Fruit fly (Drosophila melanogaster) whole organism, embryonic: ENCODE data around the gene mAcon2.

Experiments used
- Ada2b ChIP-seq: fragments of 200-800 bp; sonication (Bioruptor generic); IDR thresholded peaks from 2 replicates; pipeline ENCODE4 v1.3.6; 2022; ENCODE audit warnings: missing biosample characterization, missing genetic modification characterization
- B-H1 ChIP-seq: fragments of 200-800 bp; sonication (Bioruptor generic); IDR thresholded peaks from 3 replicates; pipeline ENCODE4 v1.3.6; 2022; ENCODE audit warnings: missing biosample characterization, missing genetic modification characterization
- Bteb2 ChIP-seq: fragments of 200-800 bp; sonication (Bioruptor generic); optimal IDR thresholded peaks from 2 replicates; lab custom pipeline; 2016; ENCODE audit warnings: missing biosample characterization, missing genetic modification characterization
- CG10431 ChIP-seq: fragments of 200-800 bp; sonication (Bioruptor generic); optimal IDR thresholded peaks from 3 replicates; lab custom pipeline; 2018; ENCODE audit warnings: missing biosample characterization, mild to moderate bottlenecking, missing genetic modification characterization
- CG10462 ChIP-seq: fragments of 200-800 bp; sonication (Bioruptor generic); optimal IDR thresholded peaks from 2 replicates; lab custom pipeline; 2016; ENCODE audit warnings: missing biosample characterization, missing genetic modification characterization
- CG11085 ChIP-seq: fragments of 200-800 bp; sonication (Bioruptor generic); IDR thresholded peaks from 2 replicates; pipeline ENCODE4 v1.3.6; 2022; ENCODE audit warnings: missing biosample characterization, missing genetic modification characterization
- CG11093 ChIP-seq: fragments of 200-800 bp; sonication (Bioruptor generic); IDR thresholded peaks from 3 replicates; pipeline ENCODE4 v1.3.6; 2022; ENCODE audit warnings: missing biosample characterization, missing genetic modification characterization
- CG12219 ChIP-seq: fragments of 200-800 bp; sonication (Bioruptor generic); optimal IDR thresholded peaks from 3 replicates; lab custom pipeline; 2018; ENCODE audit warnings: missing biosample characterization, mild to moderate bottlenecking, missing genetic modification characterization
- CG1233 ChIP-seq: fragments of 200-800 bp; sonication (Bioruptor generic); optimal IDR thresholded peaks from 4 replicates; lab custom pipeline; 2018; ENCODE audit warnings: missing biosample characterization, mild to moderate bottlenecking, missing genetic modification characterization
- CG13296 ChIP-seq: fragments of 200-800 bp; sonication (Bioruptor generic); optimal IDR thresholded peaks from 3 replicates; lab custom pipeline; 2018; ENCODE audit warnings: missing biosample characterization, mild to moderate bottlenecking, missing genetic modification characterization
- CG13775 ChIP-seq: fragments of 200-800 bp; sonication (Bioruptor generic); optimal IDR thresholded peaks from 3 replicates; lab custom pipeline; 2017; ENCODE audit warnings: missing biosample characterization, mild to moderate bottlenecking, missing genetic modification characterization
- CG15073 ChIP-seq: fragments of 200-800 bp; sonication (Bioruptor generic); optimal IDR thresholded peaks from 2 replicates; lab custom pipeline; 2016; ENCODE audit warnings: missing biosample characterization, missing genetic modification characterization
- CG17568 ChIP-seq: fragments of 200-800 bp; sonication (Bioruptor generic); optimal IDR thresholded peaks from 2 replicates; lab custom pipeline; 2018; ENCODE audit warnings: missing biosample characterization, mild to moderate bottlenecking, missing genetic modification characterization, moderate library complexity
- CG2116 ChIP-seq: fragments of 200-800 bp; sonication (Bioruptor generic); optimal IDR thresholded peaks from 3 replicates; lab custom pipeline; 2018; ENCODE audit warnings: missing biosample characterization, mild to moderate bottlenecking, missing genetic modification characterization
- CG2199 ChIP-seq: fragments of 200-800 bp; sonication (Bioruptor generic); IDR thresholded peaks from 3 replicates; pipeline ENCODE4 v1.3.6; 2022; ENCODE audit warnings: missing biosample characterization, missing genetic modification characterization
- CG2712 ChIP-seq: fragments of 200-800 bp; optimal IDR thresholded peaks from 3 replicates; lab custom pipeline; 2019; ENCODE audit warnings: missing biosample characterization, mild to moderate bottlenecking, missing genetic modification characterization, moderate library complexity
- CG30403 ChIP-seq: fragments of 200-800 bp; sonication (Bioruptor generic); optimal IDR thresholded peaks from 3 replicates; lab custom pipeline; 2016; ENCODE audit warnings: missing biosample characterization, missing genetic modification characterization
- CG32532 ChIP-seq: fragments of 200-800 bp; sonication (Bioruptor generic); IDR thresholded peaks from 2 replicates; pipeline ENCODE4 v1.3.6; 2022; ENCODE audit warnings: missing biosample characterization, missing genetic modification characterization
- CG3281 ChIP-seq: fragments of 200-800 bp; sonication (Bioruptor generic); optimal IDR thresholded peaks from 3 replicates; lab custom pipeline; 2017; ENCODE audit warnings: missing biosample characterization, mild to moderate bottlenecking, missing genetic modification characterization
- CG4617 ChIP-seq: fragments of 200-800 bp; sonication (Bioruptor generic); optimal IDR thresholded peaks from 3 replicates; lab custom pipeline; 2016; ENCODE audit warnings: missing biosample characterization, missing genetic modification characterization, borderline replicate concordance
- CG4820 ChIP-seq: fragments of 200-800 bp; sonication (Bioruptor generic); optimal IDR thresholded peaks from 3 replicates; lab custom pipeline; 2016; ENCODE audit warnings: missing biosample characterization, missing genetic modification characterization
- CG6175 ChIP-seq: fragments of 200-800 bp; sonication (Bioruptor generic); IDR thresholded peaks from 3 replicates; pipeline ENCODE4 v1.3.6; 2022; ENCODE audit warnings: missing biosample characterization, missing genetic modification characterization
- CG6813 ChIP-seq: fragments of 200-800 bp; sonication (Bioruptor generic); optimal IDR thresholded peaks from 2 replicates; lab custom pipeline; 2017; ENCODE audit warnings: missing biosample characterization, missing genetic modification characterization, mild to moderate bottlenecking, moderate library complexity, missing genetic modification reagents
- CG8944 ChIP-seq: fragments of 200-800 bp; sonication (Bioruptor generic); optimal IDR thresholded peaks from 3 replicates; lab custom pipeline; 2016; ENCODE audit warnings: missing biosample characterization, missing genetic modification characterization
- CG9437 ChIP-seq: fragments of 200-800 bp; sonication (Bioruptor generic); optimal IDR thresholded peaks from 2 replicates; lab custom pipeline; 2018; ENCODE audit warnings: missing biosample characterization, mild to moderate bottlenecking, missing genetic modification characterization
- CG9817 ChIP-seq: fragments of 200-800 bp; sonication (Bioruptor generic); optimal IDR thresholded peaks from 2 replicates; lab custom pipeline; 2018; ENCODE audit warnings: missing biosample characterization, mild to moderate bottlenecking, missing genetic modification characterization, moderate library complexity
- H2.0 ChIP-seq: fragments of 200-800 bp; sonication (Bioruptor generic); IDR thresholded peaks from 2 replicates; pipeline ENCODE4 v1.3.6; 2022; ENCODE audit warnings: missing biosample characterization, missing genetic modification characterization
- Hr51 ChIP-seq, 2 experiments: fragments of 200-800 bp; sonication (Bioruptor generic); optimal IDR thresholded peaks; 2 replicates in 1 of 2; 3 replicates in 1 of 2; lab custom pipeline; 2016 to 2018; ENCODE audit warnings: missing biosample characterization in 2 of 2, missing genetic modification characterization in 2 of 2, mild to moderate bottlenecking in 1 of 2, moderate library complexity in 1 of 2
- Jarid2 ChIP-seq: fragments of 200-800 bp; sonication (Bioruptor generic); optimal IDR thresholded peaks from 3 replicates; lab custom pipeline; 2017; ENCODE audit warnings: mild to moderate bottlenecking, missing biosample characterization, missing genetic modification reagents, missing genetic modification characterization
- Mad ChIP-seq: fragments of 200-800 bp; sonication (Bioruptor generic); optimal IDR thresholded peaks from 2 replicates; lab custom pipeline; 2016; ENCODE audit warnings: missing biosample characterization, missing genetic modification characterization
- NC2α ChIP-seq: fragments of 200-800 bp; sonication (Bioruptor generic); optimal IDR thresholded peaks from 2 replicates; lab custom pipeline; 2016; ENCODE audit warnings: missing biosample characterization, missing genetic modification characterization
- Ravus ChIP-seq: fragments of 200-800 bp; sonication (Bioruptor generic); IDR thresholded peaks from 2 replicates; pipeline ENCODE4 v1.3.6; 2022; ENCODE audit warnings: missing biosample characterization, missing genetic modification characterization
- Sin3A ChIP-seq: fragments of >200 bp; optimal IDR thresholded peaks from 2 replicates; lab custom pipeline; 2018
- Spps ChIP-seq: fragments of 200-800 bp; sonication (Bioruptor generic); optimal IDR thresholded peaks from 2 replicates; lab custom pipeline; 2018; ENCODE audit warnings: missing biosample characterization, mild to moderate bottlenecking, missing genetic modification characterization
- Sry-δ ChIP-seq: fragments of 200-800 bp; sonication (Bioruptor generic); optimal IDR thresholded peaks from 2 replicates; lab custom pipeline; 2016; ENCODE audit warnings: missing biosample characterization, missing genetic modification characterization
- Stat92E ChIP-seq, 3 experiments: fragments of >200 bp in 2 of 3; fragments of 200-800 bp in 1 of 3; sonication (Bioruptor generic) in 1 of 3; optimal IDR thresholded peaks; 2 replicates each; lab custom pipeline; 2017 to 2019; ENCODE audit warnings: missing biosample characterization in 3 of 3, missing genetic modification characterization in 3 of 3, mild to moderate bottlenecking in 1 of 3, moderate library complexity in 1 of 3
- ab ChIP-seq: fragments of 200-800 bp; sonication (Bioruptor generic); optimal IDR thresholded peaks from 2 replicates; lab custom pipeline; 2016; ENCODE audit warnings: missing biosample characterization, missing genetic modification characterization
- cg ChIP-seq: fragments of 200-800 bp; sonication (Bioruptor generic); optimal IDR thresholded peaks from 3 replicates; lab custom pipeline; 2019; ENCODE audit warnings: missing biosample characterization, mild to moderate bottlenecking, missing genetic modification characterization, moderate library complexity
- chif ChIP-seq, 2 experiments: fragments of 200-800 bp; sonication (Bioruptor generic); optimal IDR thresholded peaks; 3 replicates each; lab custom pipeline; 2016; ENCODE audit warnings: missing biosample characterization in 2 of 2, missing genetic modification characterization in 2 of 2
- chinmo ChIP-seq: fragments of 200-800 bp; sonication (Bioruptor generic); IDR thresholded peaks from 4 replicates; pipeline ENCODE4 v1.3.6; 2022; ENCODE audit warnings: missing biosample characterization, missing genetic modification characterization; ENCODE audit not compliant: partially characterized antibody
- dan ChIP-seq: fragments of 200-800 bp; sonication (Bioruptor generic); IDR thresholded peaks from 2 replicates; pipeline ENCODE4 v1.3.6; 2022; ENCODE audit warnings: missing biosample characterization, missing genetic modification characterization
- en ChIP-seq: fragments of 200-800 bp; sonication (Bioruptor generic); optimal IDR thresholded peaks from 2 replicates; lab custom pipeline; 2016; ENCODE audit warnings: missing biosample characterization, missing genetic modification characterization
- fd64A ChIP-seq: fragments of 200-800 bp; sonication (Bioruptor generic); optimal IDR thresholded peaks from 3 replicates; lab custom pipeline; 2018; ENCODE audit warnings: missing biosample characterization, mild to moderate bottlenecking, missing genetic modification characterization
- gem ChIP-seq: fragments of 200-800 bp; sonication (Bioruptor generic); optimal IDR thresholded peaks from 2 replicates; lab custom pipeline; 2019; ENCODE audit warnings: missing biosample characterization, mild to moderate bottlenecking, missing genetic modification characterization, moderate library complexity
- insv ChIP-seq, 2 experiments: fragments of 200-800 bp; sonication (Bioruptor generic); optimal IDR thresholded peaks; 3 replicates each; lab custom pipeline; 2016 to 2018; ENCODE audit warnings: missing biosample characterization in 2 of 2, missing genetic modification characterization in 2 of 2
- jigr1 ChIP-seq: fragments of 200-800 bp; sonication (Bioruptor generic); IDR thresholded peaks from 3 replicates; pipeline ENCODE4 v1.3.6; 2022; ENCODE audit warnings: missing biosample characterization, missing genetic modification characterization
- nmo ChIP-seq: fragments of 200-800 bp; sonication (Bioruptor generic); optimal IDR thresholded peaks from 2 replicates; lab custom pipeline; 2018; ENCODE audit warnings: missing biosample characterization, mild to moderate bottlenecking, missing genetic modification characterization, moderate library complexity
- org-1 ChIP-seq: fragments of 200-800 bp; sonication (Bioruptor generic); optimal IDR thresholded peaks from 2 replicates; lab custom pipeline; 2017; ENCODE audit warnings: missing biosample characterization, missing genetic modification characterization
- ranshi ChIP-seq: fragments of 200-800 bp; sonication (Bioruptor generic); IDR thresholded peaks from 2 replicates; pipeline ENCODE4 v1.3.6; 2022; ENCODE audit warnings: missing biosample characterization, missing genetic modification characterization
- sob ChIP-seq: fragments of 200-800 bp; sonication (Bioruptor generic); IDR thresholded peaks from 2 replicates; pipeline ENCODE4 v1.3.6; 2022; ENCODE audit warnings: missing biosample characterization, missing genetic modification characterization
- toy ChIP-seq: fragments of 200-800 bp; sonication (Bioruptor generic); IDR thresholded peaks from 2 replicates; pipeline ENCODE4 v1.3.6; 2022; ENCODE audit warnings: missing biosample characterization, missing genetic modification characterization

mAcon2 gene

DNA sequence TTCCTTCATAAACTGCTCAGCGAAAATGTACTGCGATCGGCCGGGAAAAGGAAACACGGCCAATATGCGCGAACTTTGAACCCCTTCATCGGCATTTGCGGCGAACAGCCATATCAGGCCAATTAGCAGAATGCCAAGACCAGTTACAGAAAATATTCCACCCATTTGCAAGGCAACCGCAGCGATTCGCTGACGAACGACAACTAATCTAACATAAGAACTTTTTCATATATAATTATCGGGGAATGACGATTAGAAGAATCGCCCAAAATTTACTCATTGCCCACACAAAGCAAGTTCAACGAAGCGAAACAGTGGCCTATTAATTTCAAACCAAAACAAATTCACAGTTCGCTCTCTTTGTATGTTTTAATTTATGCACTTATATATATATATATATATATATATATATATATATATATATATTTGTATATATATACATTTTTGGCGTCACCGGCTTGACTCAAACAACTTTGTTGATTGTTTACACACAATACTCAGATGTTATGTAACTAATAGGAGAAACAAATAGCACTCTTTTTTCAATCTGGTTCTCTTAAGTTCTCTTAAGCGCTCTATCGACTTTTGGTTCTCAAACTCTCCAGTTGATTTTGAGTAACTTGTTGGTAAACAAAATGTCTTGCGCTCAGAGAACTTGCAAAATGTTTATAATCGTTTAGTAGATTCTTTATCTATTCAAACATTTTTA, 35.6 kb downstream of the mAcon2 start, which contains the start of gene Ugt35A1 (continued):
- no peak for TF ChIP-seq insv (GFP tag; optimal IDR thresholded peaks at IDR 0.05; lab: Kevin White, UChicago)
- TF ChIP-seq Bteb2 (GFP tag; lab: Kevin White, UChicago), result no peak
- no peak for TF ChIP-seq org-1 (GFP tag; lab: Kevin White, UChicago)
- no peak for TF ChIP-seq NC2α (GFP tag; lab: Kevin White, UChicago)
- TF ChIP-seq CG13775 (GFP tag; lab: Kevin White, UChicago), result no peak
- TF ChIP-seq CG6813, result no peak
- no peak for TF ChIP-seq CG3281 (GFP tag; lab: Kevin White, UChicago)
- TF ChIP-seq Sin3A (lab: Kevin White, UChicago), result no peak
- TF ChIP-seq CG8944 (GFP tag; lab: Kevin White, UChicago), result no peak
- TF ChIP-seq Ada2b (GFP tag; lab: Robert Waterston, UW), result no peak
- TF ChIP-seq H2.0 (GFP tag; lab: Robert Waterston, UW), result no peak
- no peak for TF ChIP-seq CG2116 (GFP tag; lab: Kevin White, UChicago)
- no peak for TF ChIP-seq CG2712 (tag; lab: Kevin White, UChicago)
- peak; percentile 10 for TF ChIP-seq CG13296 (GFP tag; lab: Kevin White, UChicago)
- TF ChIP-seq jigr1, result no peak
- no peak for TF ChIP-seq CG6175 (GFP tag; lab: Robert Waterston, UW)
- TF ChIP-seq toy (GFP tag; lab: Robert Waterston, UW), result no peak
- no peak for TF ChIP-seq B-H1
- TF ChIP-seq Spps (tag; lab: Kevin White, UChicago), result no peak
- TF ChIP-seq en (GFP tag; lab: Kevin White, UChicago), result no peak
- no peak for TF ChIP-seq CG11093 (GFP tag; lab: Robert Waterston, UW)
- no peak for TF ChIP-seq CG4820 (GFP tag; lab: Kevin White, UChicago)
- no peak for TF ChIP-seq sob (GFP tag; lab: Robert Waterston, UW)
- no peak for TF ChIP-seq Stat92E (GFP tag; optimal IDR thresholded peaks at IDR 0.05; lab: Kevin White, UChicago)
- no peak for TF ChIP-seq CG17568 (GFP tag; lab: Kevin White, UChicago)
- no peak for TF ChIP-seq CG2199 (GFP tag; lab: Robert Waterston, UW)
- no peak for TF ChIP-seq CG12219 (GFP tag; lab: Kevin White, UChicago)
- TF ChIP-seq Ravus (GFP tag; lab: Robert Waterston, UW), result no peak
- peak; percentile 7; the same call in 1 of the 2 replicates for TF ChIP-seq CG32532 (GFP tag; lab: Robert Waterston, UW)
- TF ChIP-seq Hr51 (GFP tag; optimal IDR thresholded peaks at IDR 0.05; lab: Kevin White, UChicago), result no peak
- TF ChIP-seq Sry-δ (GFP tag; lab: Kevin White, UChicago), result no peak
- TF ChIP-seq CG30403 (GFP tag; lab: Kevin White, UChicago), result no peak
- no peak for TF ChIP-seq CG1233 (GFP tag; lab: Kevin White, UChicago)
- no peak for TF ChIP-seq dan (GFP tag; lab: Robert Waterston, UW)
- TF ChIP-seq fd64A (GFP tag; lab: Kevin White, UChicago), result no peak
- no peak for TF ChIP-seq CG9437 (GFP tag; lab: Kevin White, UChicago)
- 0 out of 4 replicates have a peak, but pooled peaks have one; percentile 76 for TF ChIP-seq chinmo (GFP tag; lab: Robert Waterston, UW)
- TF ChIP-seq cg, result no peak
- peak; percentile 71 for TF ChIP-seq Jarid2
- TF ChIP-seq Mad, result no peak
- TF ChIP-seq ranshi (GFP tag; lab: Robert Waterston, UW), result no peak
- no peak for TF ChIP-seq gem (tag; lab: Kevin White, UChicago)
- TF ChIP-seq chif (GFP tag; optimal IDR thresholded peaks at IDR 0.05; lab: Kevin White, UChicago), result no peak
- TF ChIP-seq CG10462 (GFP tag; lab: Kevin White, UChicago), result no peak
- no peak for TF ChIP-seq CG10431 (GFP tag; lab: Kevin White, UChicago)
- no peak for TF ChIP-seq nmo (GFP tag; lab: Kevin White, UChicago)
- no peak for TF ChIP-seq CG15073 (GFP tag; lab: Kevin White, UChicago)
- TF ChIP-seq CG11085 (GFP tag; lab: Robert Waterston, UW), result no peak
- no peak for TF ChIP-seq CG4617 (GFP tag; lab: Kevin White, UChicago)
- TF ChIP-seq ab (GFP tag; lab: Kevin White, UChicago), result no peak
- TF ChIP-seq CG9817 (tag; lab: Kevin White, UChicago), result no peak
